Worm (Caenorhabditis elegans) whole organism, L4 larva: ENCODE results near the gene dmsr-14.

Source experiments
- D1046.2 ChIP-seq: fragments of 200-800 bp; sonication (Bioruptor generic); IDR thresholded peaks from 2 replicates; pipeline ENCODE4 v1.3.6; 2022; ENCODE audit warnings: missing genetic modification characterization, missing compliant biosample characterization
- R02D3.7 ChIP-seq: fragments of 150-350 bp; sonication (generic microtip); optimal IDR thresholded peaks from 3 replicates; lab custom pipeline; 2014; ENCODE audit warnings: missing biosample characterization, missing genetic modification characterization
- T20F7.1 ChIP-seq: fragments of 200-800 bp; sonication (Bioruptor generic); optimal IDR thresholded peaks from 2 replicates; lab custom pipeline; 2018; ENCODE audit warnings: mild to moderate bottlenecking, missing genetic modification characterization, missing compliant biosample characterization
- aha-1 ChIP-seq: fragments of 150-350 bp; peaks from one replicate; lab custom pipeline; 2014; ENCODE audit warnings: missing biosample characterization, missing genetic modification characterization
- ceh-28 ChIP-seq: fragments of 150-350 bp; optimal IDR thresholded peaks from 2 replicates; lab custom pipeline; 2014; ENCODE audit warnings: missing biosample characterization, missing genetic modification reagents, missing genetic modification characterization
- ceh-44 ChIP-seq: fragments of 200-800 bp; sonication (Bioruptor generic); IDR thresholded peaks from 2 replicates; pipeline ENCODE4 v1.3.6; 2022; ENCODE audit warnings: missing genetic modification reagents, missing genetic modification characterization, missing compliant biosample characterization
- daf-19 ChIP-seq: fragments of 200-800 bp; sonication (Bioruptor generic); conservative IDR thresholded peaks from 2 replicates; pipeline ENCODE4 v1.3.6; 2022; ENCODE audit warnings: missing genetic modification characterization, missing compliant biosample characterization
- dmd-8 ChIP-seq: fragments of 200-800 bp; sonication (Bioruptor generic); IDR thresholded peaks from 2 replicates; pipeline ENCODE4 v1.3.6; 2022; ENCODE audit warnings: missing genetic modification characterization, missing compliant biosample characterization
- duxl-1 ChIP-seq: sonication (generic microtip); optimal IDR thresholded peaks from 2 replicates; lab custom pipeline; 2016; ENCODE audit warnings: mild to moderate bottlenecking, missing genetic modification characterization, moderate library complexity, missing compliant biosample characterization; ENCODE audit not compliant: poor library complexity
- egl-27 ChIP-seq: sonication (generic microtip); optimal IDR thresholded peaks from 3 replicates; lab custom pipeline; 2017; ENCODE audit warnings: missing biosample characterization, missing genetic modification reagents, missing genetic modification characterization
- fkh-10 ChIP-seq: fragments of 150-350 bp; optimal IDR thresholded peaks from 2 replicates; lab custom pipeline; 2014; ENCODE audit warnings: missing biosample characterization, missing genetic modification reagents, missing genetic modification characterization
- fos-1 ChIP-seq: fragments of 150-350 bp; optimal IDR thresholded peaks from 2 replicates; lab custom pipeline; 2014; ENCODE audit warnings: missing biosample characterization, missing genetic modification characterization
- hif-1 ChIP-seq, 2 experiments: sonication (generic microtip); optimal IDR thresholded peaks; 2 replicates each; lab custom pipeline; 2016 to 2017; ENCODE audit warnings: missing compliant biosample characterization in 2 of 2, missing genetic modification characterization in 2 of 2, missing genetic modification reagents in 2 of 2, missing genotype in 2 of 2, mild to moderate bottlenecking in 1 of 2
- hlh-11 ChIP-seq: fragments of 200-800 bp; sonication (Bioruptor generic); optimal IDR thresholded peaks from 2 replicates; lab custom pipeline; 2018; ENCODE audit warnings: mild to moderate bottlenecking, missing genetic modification characterization, missing compliant biosample characterization
- hlh-30 ChIP-seq: sonication (generic microtip); optimal IDR thresholded peaks from 2 replicates; lab custom pipeline; 2017; ENCODE audit warnings: antibody characterized with exemption, mild to moderate bottlenecking, missing genetic modification characterization, missing compliant biosample characterization; ENCODE audit not compliant: insufficient read depth
- jun-1 ChIP-seq: fragments of 150-350 bp; optimal IDR thresholded peaks from 2 replicates; lab custom pipeline; 2014; ENCODE audit warnings: missing biosample characterization, missing genetic modification reagents, missing genetic modification characterization
- lin-1 ChIP-seq: fragments of 200-800 bp; sonication (Bioruptor generic); IDR thresholded peaks from 2 replicates; pipeline ENCODE4 v1.3.6; 2022; ENCODE audit warnings: missing genetic modification reagents, missing genetic modification characterization, missing compliant biosample characterization
- lin-13 ChIP-seq: fragments of 150-350 bp; optimal IDR thresholded peaks from 2 replicates; lab custom pipeline; 2014; ENCODE audit warnings: missing biosample characterization, missing genetic modification reagents, missing genetic modification characterization
- lin-39 ChIP-seq: fragments of 150-350 bp; optimal IDR thresholded peaks from 2 replicates; lab custom pipeline; 2014; ENCODE audit warnings: missing biosample characterization, missing genetic modification reagents, missing genetic modification characterization
- lsy-2 ChIP-seq, 2 experiments: fragments of 150-350 bp in 1 of 2; sonication (generic microtip) in 1 of 2; optimal IDR thresholded peaks; 2 replicates each; lab custom pipeline; 2014 to 2017; ENCODE audit warnings: missing biosample characterization in 2 of 2, missing genetic modification characterization in 2 of 2
- madf-5 ChIP-seq, 2 experiments: fragments of 200-800 bp; sonication (Bioruptor generic); IDR thresholded peaks; 2 replicates each; pipeline ENCODE4 v1.3.6; 2022; ENCODE audit warnings: missing compliant biosample characterization in 2 of 2, missing genetic modification characterization in 2 of 2
- mep-1 ChIP-seq: fragments of 150-350 bp; sonication (generic microtip); optimal IDR thresholded peaks from 3 replicates; lab custom pipeline; 2014; ENCODE audit warnings: missing biosample characterization, missing genetic modification characterization
- nhr-41 ChIP-seq: fragments of 200-800 bp; sonication (Bioruptor generic); IDR thresholded peaks from 2 replicates; pipeline ENCODE4 v1.3.6; 2022; ENCODE audit warnings: missing genetic modification reagents, missing genetic modification characterization, missing compliant biosample characterization
- nhr-42 ChIP-seq: fragments of 200-800 bp; sonication (Bioruptor generic); IDR thresholded peaks from 2 replicates; pipeline ENCODE4 v1.3.6; 2022; ENCODE audit warnings: missing genetic modification characterization, missing compliant biosample characterization
- nhr-48 ChIP-seq: sonication (generic microtip); optimal IDR thresholded peaks from 2 replicates; lab custom pipeline; 2016; ENCODE audit warnings: mild to moderate bottlenecking, missing genetic modification characterization, missing compliant biosample characterization
- nhr-6 ChIP-seq: fragments of 150-350 bp; optimal IDR thresholded peaks from 2 replicates; lab custom pipeline; 2014; ENCODE audit warnings: missing biosample characterization, missing genetic modification characterization
- php-3 ChIP-seq: fragments of 200-800 bp; sonication (Bioruptor generic); IDR thresholded peaks from 2 replicates; pipeline ENCODE4 v1.3.6; 2022; ENCODE audit warnings: missing genetic modification reagents, missing genetic modification characterization, missing compliant biosample characterization
- saeg-2 ChIP-seq: fragments of 200-800 bp; sonication (Bioruptor generic); IDR thresholded peaks from 2 replicates; pipeline ENCODE4 v1.3.6; 2022; ENCODE audit warnings: missing genetic modification reagents, missing genetic modification characterization, missing compliant biosample characterization
- set-16 ChIP-seq: fragments of 200-800 bp; sonication (Bioruptor generic); IDR thresholded peaks from 2 replicates; pipeline ENCODE4 v1.3.6; 2022; ENCODE audit warnings: missing genetic modification reagents, missing genetic modification characterization, missing compliant biosample characterization
- snpc-1.2 ChIP-seq: fragments of 200-800 bp; sonication (Bioruptor generic); IDR thresholded peaks from 2 replicates; pipeline ENCODE4 v1.3.6; 2022; ENCODE audit warnings: missing genetic modification reagents, missing genetic modification characterization, missing compliant biosample characterization
- tag-97 ChIP-seq: fragments of 200-800 bp; sonication (Bioruptor generic); IDR thresholded peaks from 2 replicates; pipeline ENCODE4 v1.3.6; 2022; ENCODE audit warnings: missing genetic modification characterization, missing compliant biosample characterization
- unc-62 ChIP-seq, 3 experiments: fragments of 150-350 bp in 1 of 3; sonication (generic microtip); optimal IDR thresholded peaks in 2 of 3; peaks in 1 of 3; 1 replicate in 1 of 3; 2 replicates in 2 of 3; lab custom pipeline; 2014 to 2017; ENCODE audit warnings: missing biosample characterization in 3 of 3, missing genetic modification characterization in 3 of 3, missing genetic modification reagents in 3 of 3, missing genotype in 1 of 3
- zfp-3 ChIP-seq: fragments of 200-800 bp; sonication (Bioruptor generic); conservative IDR thresholded peaks from 2 replicates; pipeline ENCODE4 v1.3.6; 2022; ENCODE audit warnings: missing genetic modification reagents, missing genetic modification characterization, missing compliant biosample characterization

The dmsr-14 gene

DNA sequence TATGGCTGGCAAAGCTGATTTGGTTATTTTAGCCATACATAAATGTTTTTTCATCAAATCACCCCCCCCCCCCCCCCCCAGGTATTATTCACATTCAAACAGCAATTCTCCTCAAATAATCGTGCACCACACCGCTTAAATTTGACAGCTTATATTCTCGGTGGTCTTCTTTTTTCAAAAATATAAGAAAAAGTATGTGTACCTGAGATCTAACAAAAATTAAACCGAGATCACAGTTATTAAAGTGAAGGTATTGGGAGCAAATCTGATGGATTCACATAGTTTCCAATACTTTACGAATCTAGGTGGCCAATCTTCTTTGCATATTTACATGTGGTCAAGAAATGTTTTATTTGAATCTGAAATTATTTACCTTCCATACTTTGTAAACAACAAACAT is 36.9 kb downstream of the dmsr-14 start, which contains the start of gene ZC404.15:
Gene ZC404.15 (plus strand): TSS at position 301 of the 400 bp plus-strand sequence.
- no peak for TF ChIP-seq zfp-3 (GFP tag; lab: Robert Waterston, UW)
- peak; percentile 47 for TF ChIP-seq aha-1 (tag; lab: Kevin White, UChicago)

DNA sequence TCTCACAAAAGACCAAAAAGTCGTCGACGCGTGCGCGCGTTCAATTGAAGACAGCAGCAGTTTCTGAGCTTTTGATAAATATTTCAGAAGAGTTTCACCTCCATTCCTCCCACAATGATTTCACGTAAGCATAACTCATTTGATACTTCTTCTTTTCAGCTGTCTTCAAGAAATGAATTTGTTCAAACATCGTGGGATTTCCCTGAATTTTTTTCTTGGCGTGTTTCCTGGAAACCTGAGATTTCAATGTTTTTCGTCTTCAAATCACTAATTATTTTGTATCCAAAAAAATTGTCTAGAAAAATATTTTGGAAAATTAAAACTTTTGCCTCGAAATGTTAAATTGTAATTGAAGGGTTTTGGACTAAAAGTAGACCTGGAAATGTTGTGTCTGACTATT is 38.6 kb downstream of the dmsr-14 start:
- TF ChIP-seq nhr-6 (tag; lab: Kevin White, UChicago), result no peak
- TF ChIP-seq madf-5 (GFP tag; IDR thresholded peaks at IDR 0.05; lab: Robert Waterston, UW), result no peak
- no peak for TF ChIP-seq lsy-2 (tag; optimal IDR thresholded peaks at IDR 0.05; lab: Kevin White, UChicago)
- TF ChIP-seq snpc-1.2 (GFP tag; lab: Robert Waterston, UW), result no peak
- no peak for TF ChIP-seq nhr-41
- no peak for TF ChIP-seq dmd-8 (GFP tag; lab: Robert Waterston, UW)
- TF ChIP-seq hlh-11 (tag; lab: Kevin White, UChicago), result no peak
- TF ChIP-seq zfp-3 (GFP tag; lab: Robert Waterston, UW), result no peak
- no peak for TF ChIP-seq egl-27
- no peak for TF ChIP-seq tag-97
- TF ChIP-seq hif-1 (tag; optimal IDR thresholded peaks at IDR 0.05; lab: Kevin White, UChicago), result no peak
- TF ChIP-seq nhr-48 (tag; lab: Kevin White, UChicago), result no peak
- TF ChIP-seq jun-1 (tag; lab: Kevin White, UChicago), result no peak
- TF ChIP-seq lin-1 (GFP tag; lab: Robert Waterston, UW), result no peak
- TF ChIP-seq mep-1 (tag; lab: Kevin White, UChicago), result no peak
- no peak for TF ChIP-seq set-16
- no peak for TF ChIP-seq lin-39 (tag; lab: Kevin White, UChicago)
- TF ChIP-seq hlh-30 (tag; lab: Kevin White, UChicago), result no peak
- TF ChIP-seq T20F7.1 (GFP tag; lab: Kevin White, UChicago), result no peak
- TF ChIP-seq fkh-10, result no peak

ce11 chrV:6775708-6776107 is 41.4 kb downstream of the dmsr-14 start, which contains the start of gene srh-28:
TSS of gene srh-28 (minus strand) at chrV:6775808.
- TF ChIP-seq D1046.2 (GFP tag; lab: Robert Waterston, UW), result no peak
- TF ChIP-seq daf-19, result no peak
- TF ChIP-seq nhr-42 (GFP tag; lab: Robert Waterston, UW), result no peak
- peak in 1 of 2 experiments; percentile 22 for TF ChIP-seq unc-62 (GFP tag; optimal IDR thresholded peaks at IDR 0.05 in 1 of 2; lab: Kevin White, UChicago)
- no peak for TF ChIP-seq unc-62 (tag; optimal IDR thresholded peaks at IDR 0.05; lab: Kevin White, UChicago)
- TF ChIP-seq lin-13 (GFP tag; lab: Kevin White, UChicago), result no peak
- no peak for TF ChIP-seq php-3 (GFP tag; lab: Robert Waterston, UW)
- TF ChIP-seq ceh-28 (tag; lab: Kevin White, UChicago), result no peak

DNA sequence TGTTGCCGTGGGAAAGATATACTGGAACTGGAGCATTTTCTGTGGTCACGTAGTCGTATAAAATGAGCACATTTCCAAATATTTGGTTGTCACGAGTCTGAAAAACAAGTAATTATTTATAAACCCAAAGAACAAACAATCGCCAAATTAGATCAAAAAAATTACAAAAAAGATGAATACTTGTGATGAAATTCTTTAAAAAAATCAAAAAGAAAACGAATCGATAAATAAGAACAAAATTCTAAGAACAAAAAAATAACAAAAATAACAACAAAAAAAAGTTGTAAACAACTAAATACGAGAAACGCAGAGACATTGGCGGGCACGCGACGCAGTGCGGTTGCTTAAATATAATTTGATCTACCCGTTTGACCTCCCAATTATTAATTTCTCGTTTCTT is 43.3 kb downstream of the dmsr-14 start, which contains the start of gene ZC404.16:
Gene ZC404.16 (minus strand): TSS at position 101 of the 400 bp plus-strand sequence.
- no peak for TF ChIP-seq saeg-2 (GFP tag; lab: Robert Waterston, UW)
- TF ChIP-seq, all 104 proteins: peak for 0

ce11 chrV:6771645-6772044 is 45.4 kb downstream of the dmsr-14 start, which contains the start of gene srh-30:
TSS of gene srh-30 (minus strand) at chrV:6771745.
- TF ChIP-seq nhr-6 (tag; lab: Kevin White, UChicago) (no peak), R02D3.7 (tag; lab: Kevin White, UChicago) (no peak), ceh-44 (GFP tag; lab: Robert Waterston, UW) (no peak), duxl-1 (tag; lab: Kevin White, UChicago) (no peak), fos-1 (tag; lab: Kevin White, UChicago) (no peak)
